Fruit fly (Drosophila melanogaster) whole organism, wandering third instar larva: Measurements from ENCODE around the gene lds.

ENCODE experiments used
- CG32264 ChIP-seq: fragments of 200-800 bp; sonication (Bioruptor generic); optimal IDR thresholded peaks from 2 replicates; lab custom pipeline; 2016; ENCODE audit warnings: missing biosample characterization, missing genetic modification characterization
- Dfd ChIP-seq: fragments of >200 bp; optimal IDR thresholded peaks from 2 replicates; lab custom pipeline; 2017; ENCODE audit warnings: missing biosample characterization, missing genetic modification characterization
- Dif ChIP-seq: fragments of 200-275, 200-300 bp; sonication (Bioruptor generic); optimal IDR thresholded peaks from 2 replicates; lab custom pipeline; 2018; ENCODE audit warnings: missing biosample characterization, missing genetic modification characterization; ENCODE audit not compliant: partially characterized antibody
- N ChIP-seq: fragments of >200 bp; optimal IDR thresholded peaks from 2 replicates; lab custom pipeline; 2018; ENCODE audit warnings: missing biosample characterization, missing external identifiers, missing genetic modification characterization
- OdsH ChIP-seq: fragments of 200-800 bp; sonication (Bioruptor generic); optimal IDR thresholded peaks from 2 replicates; lab custom pipeline; 2016; ENCODE audit warnings: missing biosample characterization, mild to moderate bottlenecking, missing genetic modification characterization
- foxo ChIP-seq, 2 experiments: fragments of 200-800 bp; sonication (Bioruptor generic); optimal IDR thresholded peaks; 2 replicates in 1 of 2; 3 replicates in 1 of 2; lab custom pipeline; 2016 to 2017; ENCODE audit warnings: missing biosample characterization in 2 of 2, missing genetic modification characterization in 2 of 2
- h ChIP-seq: fragments of 200-800 bp; sonication (Bioruptor generic); optimal IDR thresholded peaks from 3 replicates; lab custom pipeline; 2016; ENCODE audit warnings: missing biosample characterization, mild to moderate bottlenecking, missing genetic modification characterization
- jim ChIP-seq: fragments of 175-275, 200-325 bp; sonication (Bioruptor generic); optimal IDR thresholded peaks from 2 replicates; lab custom pipeline; 2016; ENCODE audit warnings: missing biosample characterization, mild to moderate bottlenecking, missing genetic modification characterization
- lola ChIP-seq: fragments of >200 bp; optimal IDR thresholded peaks from 2 replicates; lab custom pipeline; 2017; ENCODE audit warnings: missing biosample characterization, missing genetic modification characterization
- psq ChIP-seq: fragments of 200-800 bp; sonication (Bioruptor generic); optimal IDR thresholded peaks from 3 replicates; lab custom pipeline; 2017; ENCODE audit warnings: missing biosample characterization, mild to moderate bottlenecking, missing genetic modification characterization, moderate library complexity
- sage ChIP-seq: fragments of 200-800 bp; sonication (Bioruptor generic); optimal IDR thresholded peaks from 2 replicates; lab custom pipeline; 2016; ENCODE audit warnings: missing biosample characterization, mild to moderate bottlenecking, missing genetic modification characterization
- tai ChIP-seq: sonication (Bioruptor generic); optimal IDR thresholded peaks from 2 replicates; lab custom pipeline; 2016; ENCODE audit warnings: missing biosample characterization, missing genetic modification characterization
- usp ChIP-seq: fragments of >200 bp; optimal IDR thresholded peaks from 2 replicates; lab custom pipeline; 2017; ENCODE audit warnings: missing biosample characterization, missing genetic modification characterization
- woc ChIP-seq: sonication (Bioruptor generic); optimal IDR thresholded peaks from 2 replicates; lab custom pipeline; 2016; ENCODE audit warnings: missing biosample characterization, mild to moderate bottlenecking, missing genetic modification characterization

DNA sequence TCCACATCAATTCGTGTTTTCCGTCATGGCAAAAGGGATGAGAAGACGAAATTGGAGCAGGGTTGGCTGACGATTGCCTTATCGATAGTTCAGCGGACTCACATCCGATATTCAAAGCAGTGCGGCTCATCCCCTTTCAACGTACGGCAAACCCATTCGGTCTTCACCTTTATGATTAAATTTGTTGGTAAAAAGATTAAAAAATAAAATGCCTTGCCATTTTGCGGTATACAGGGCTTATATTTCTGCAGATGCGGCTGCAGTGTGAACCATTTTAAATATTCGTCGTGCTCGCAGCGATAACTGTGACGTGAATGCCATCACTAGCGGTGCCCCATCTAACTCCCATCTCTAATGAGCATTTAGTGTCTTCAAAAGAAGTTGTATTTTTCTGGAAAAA, 12.9 kb upstream of the lds start, which contains the start of the genes Taf7 and EMC1:
- TF ChIP-seq lola (GFP tag; lab: Kevin White, UChicago) (no peak), N (GFP tag; lab: Kevin White, UChicago) (no peak), Dif (GFP tag; lab: Kevin White, UChicago) (no peak), psq (no peak), sage (GFP tag; lab: Kevin White, UChicago) (no peak), CG32264 (GFP tag; lab: Kevin White, UChicago) (no peak), foxo (GFP tag; optimal IDR thresholded peaks at IDR 0.05; lab: Kevin White, UChicago) (no peak), tai (GFP tag; lab: Kevin White, UChicago) (no peak), Dfd (GFP tag; lab: Kevin White, UChicago) (no peak), usp (GFP tag; lab: Kevin White, UChicago) (no peak), woc (GFP tag; lab: Kevin White, UChicago) (no peak), OdsH (GFP tag; lab: Kevin White, UChicago) (no peak), jim (no peak), h (GFP tag; lab: Kevin White, UChicago) (no peak)
